Worm (Caenorhabditis elegans) whole organism, L4 larva: ENCODE measurements around the gene T28B11.1.

Source experiments
- F37D6.2 ChIP-seq: sonication (generic microtip); optimal IDR thresholded peaks from 2 replicates; lab custom pipeline; 2016; ENCODE audit warnings: mild to moderate bottlenecking, missing genetic modification characterization, missing compliant biosample characterization
- Y48G9A.11 ChIP-seq: fragments of 200-800 bp; sonication (Bioruptor generic); IDR thresholded peaks from 2 replicates; pipeline ENCODE4 v1.3.6; 2022; ENCODE audit warnings: missing genetic modification reagents, missing genetic modification characterization, missing compliant biosample characterization
- ZK337.2 ChIP-seq: fragments of 200-800 bp; sonication (Bioruptor generic); IDR thresholded peaks from 2 replicates; pipeline ENCODE4 v1.3.6; 2022; ENCODE audit warnings: missing genetic modification reagents, missing genetic modification characterization, missing compliant biosample characterization
- aha-1 ChIP-seq: fragments of 150-350 bp; peaks from one replicate; lab custom pipeline; 2014; ENCODE audit warnings: missing biosample characterization, missing genetic modification characterization
- ama-1 ChIP-seq: fragments of 150-350 bp; optimal IDR thresholded peaks from 2 replicates; lab custom pipeline; 2014; ENCODE audit warnings: inconsistent platforms, mixed read lengths
- attf-4 ChIP-seq: sonication (generic microtip); optimal IDR thresholded peaks from 3 replicates; lab custom pipeline; 2017; ENCODE audit warnings: missing biosample characterization, missing genetic modification characterization
- ceh-28 ChIP-seq: fragments of 150-350 bp; optimal IDR thresholded peaks from 2 replicates; lab custom pipeline; 2014; ENCODE audit warnings: missing biosample characterization, missing genetic modification reagents, missing genetic modification characterization
- ceh-32 ChIP-seq: sonication (generic microtip); optimal IDR thresholded peaks from 2 replicates; lab custom pipeline; 2016; ENCODE audit warnings: mild to moderate bottlenecking, missing genetic modification characterization, missing compliant biosample characterization; ENCODE audit not compliant: poor library complexity
- ceh-44 ChIP-seq: fragments of 200-800 bp; sonication (Bioruptor generic); IDR thresholded peaks from 2 replicates; pipeline ENCODE4 v1.3.6; 2022; ENCODE audit warnings: missing genetic modification reagents, missing genetic modification characterization, missing compliant biosample characterization
- ctbp-1 ChIP-seq: fragments of 200-800 bp; sonication (Bioruptor generic); IDR thresholded peaks from 2 replicates; pipeline ENCODE4 v1.3.6; 2022; ENCODE audit warnings: missing genetic modification reagents, missing genetic modification characterization, missing compliant biosample characterization
- daf-16 ChIP-seq, 3 experiments: sonication (generic microtip); optimal IDR thresholded peaks; 2 replicates each; lab custom pipeline; 2016 to 2017; ENCODE audit warnings: missing genetic modification characterization in 3 of 3, missing genetic modification reagents in 3 of 3, mild to moderate bottlenecking in 2 of 3, missing compliant biosample characterization in 2 of 3, missing biosample characterization in 1 of 3, moderate library complexity in 1 of 3
- dmd-8 ChIP-seq: fragments of 200-800 bp; sonication (Bioruptor generic); IDR thresholded peaks from 2 replicates; pipeline ENCODE4 v1.3.6; 2022; ENCODE audit warnings: missing genetic modification characterization, missing compliant biosample characterization
- dpl-1 ChIP-seq: fragments of 150-350 bp; optimal IDR thresholded peaks from 2 replicates; lab custom pipeline; 2014; ENCODE audit warnings: missing biosample characterization, missing genetic modification reagents, missing genetic modification characterization
- dve-1 ChIP-seq: sonication (generic microtip); optimal IDR thresholded peaks from 2 replicates; lab custom pipeline; 2017; ENCODE audit warnings: antibody characterized with exemption, mild to moderate bottlenecking, missing genetic modification characterization, missing compliant biosample characterization; ENCODE audit not compliant: insufficient read depth
- egl-27 ChIP-seq: sonication (generic microtip); optimal IDR thresholded peaks from 3 replicates; lab custom pipeline; 2017; ENCODE audit warnings: missing biosample characterization, missing genetic modification reagents, missing genetic modification characterization
- egl-43 ChIP-seq: fragments of 200-800 bp; sonication (Bioruptor generic); IDR thresholded peaks from 2 replicates; pipeline ENCODE4 v1.3.6; 2022; ENCODE audit warnings: missing genetic modification reagents, missing genetic modification characterization, missing compliant biosample characterization
- gei-8 ChIP-seq: fragments of 200-800 bp; sonication (Bioruptor generic); optimal IDR thresholded peaks from 2 replicates; lab custom pipeline; 2018; ENCODE audit warnings: mild to moderate bottlenecking, missing genetic modification characterization, missing compliant biosample characterization
- hif-1 ChIP-seq, 2 experiments: sonication (generic microtip); optimal IDR thresholded peaks; 2 replicates each; lab custom pipeline; 2016 to 2017; ENCODE audit warnings: missing compliant biosample characterization in 2 of 2, missing genetic modification characterization in 2 of 2, missing genetic modification reagents in 2 of 2, missing genotype in 2 of 2, mild to moderate bottlenecking in 1 of 2
- hlh-11 ChIP-seq: fragments of 200-800 bp; sonication (Bioruptor generic); optimal IDR thresholded peaks from 2 replicates; lab custom pipeline; 2018; ENCODE audit warnings: mild to moderate bottlenecking, missing genetic modification characterization, missing compliant biosample characterization
- hlh-30 ChIP-seq: sonication (generic microtip); optimal IDR thresholded peaks from 2 replicates; lab custom pipeline; 2017; ENCODE audit warnings: antibody characterized with exemption, mild to moderate bottlenecking, missing genetic modification characterization, missing compliant biosample characterization; ENCODE audit not compliant: insufficient read depth
- hmg-1.1 ChIP-seq: fragments of 200-800 bp; sonication (Bioruptor generic); IDR thresholded peaks from 2 replicates; pipeline ENCODE4 v1.3.6; 2022; ENCODE audit warnings: missing genetic modification reagents, missing genetic modification characterization, missing compliant biosample characterization
- lin-29 ChIP-seq: fragments of 200-800 bp; sonication (Bioruptor generic); IDR thresholded peaks from 2 replicates; pipeline ENCODE4 v1.3.6; 2022; ENCODE audit warnings: missing genetic modification reagents, missing genetic modification characterization, missing compliant biosample characterization
- lin-38 ChIP-seq: fragments of 200-800 bp; sonication (Bioruptor generic); IDR thresholded peaks from 2 replicates; pipeline ENCODE4 v1.3.6; 2022; ENCODE audit warnings: missing genetic modification reagents, missing genetic modification characterization, missing compliant biosample characterization
- lsy-2 ChIP-seq, 2 experiments: fragments of 150-350 bp in 1 of 2; sonication (generic microtip) in 1 of 2; optimal IDR thresholded peaks; 2 replicates each; lab custom pipeline; 2014 to 2017; ENCODE audit warnings: missing biosample characterization in 2 of 2, missing genetic modification characterization in 2 of 2
- mdl-1 ChIP-seq, 2 experiments: fragments of 150-350 bp in 1 of 2; sonication (generic microtip) in 1 of 2; optimal IDR thresholded peaks; 2 replicates each; lab custom pipeline; 2014 to 2017; ENCODE audit warnings: missing biosample characterization in 2 of 2, missing genetic modification characterization in 2 of 2
- mep-1 ChIP-seq: fragments of 150-350 bp; sonication (generic microtip); optimal IDR thresholded peaks from 3 replicates; lab custom pipeline; 2014; ENCODE audit warnings: missing biosample characterization, missing genetic modification characterization
- mxl-2 ChIP-seq: fragments of 200-800 bp; sonication (Bioruptor generic); conservative IDR thresholded peaks from 2 replicates; pipeline ENCODE4 v1.3.6; 2022; ENCODE audit warnings: missing genetic modification reagents, missing genetic modification characterization, missing compliant biosample characterization
- nhr-11 ChIP-seq: fragments of 150-350 bp; optimal IDR thresholded peaks from 2 replicates; lab custom pipeline; 2014; ENCODE audit warnings: missing biosample characterization, missing genetic modification characterization
- nhr-237 ChIP-seq: sonication (generic microtip); optimal IDR thresholded peaks from 2 replicates; lab custom pipeline; 2017; ENCODE audit warnings: missing biosample characterization, missing genetic modification characterization
- nhr-25 ChIP-seq: sonication (generic microtip); optimal IDR thresholded peaks from 2 replicates; lab custom pipeline; 2017; ENCODE audit warnings: missing genetic modification characterization, mild to moderate bottlenecking, missing compliant biosample characterization, antibody characterized with exemption, moderate library complexity, borderline replicate concordance; ENCODE audit not compliant: insufficient read depth
- nhr-28 ChIP-seq: fragments of 150-350 bp; optimal IDR thresholded peaks from 2 replicates; lab custom pipeline; 2014; ENCODE audit warnings: missing biosample characterization, missing genetic modification characterization
- nhr-41 ChIP-seq: fragments of 200-800 bp; sonication (Bioruptor generic); IDR thresholded peaks from 2 replicates; pipeline ENCODE4 v1.3.6; 2022; ENCODE audit warnings: missing genetic modification reagents, missing genetic modification characterization, missing compliant biosample characterization
- nhr-6 ChIP-seq: fragments of 150-350 bp; optimal IDR thresholded peaks from 2 replicates; lab custom pipeline; 2014; ENCODE audit warnings: missing biosample characterization, missing genetic modification characterization
- nhr-76 ChIP-seq: fragments of 150-350 bp; optimal IDR thresholded peaks from 2 replicates; lab custom pipeline; 2014; ENCODE audit warnings: missing biosample characterization, missing genetic modification characterization
- pha-4 ChIP-seq, 2 experiments: fragments of 150-350 bp in 1 of 2; fragments of 200-800 bp in 1 of 2; sonication (Bioruptor generic) in 1 of 2; IDR thresholded peaks in 1 of 2; optimal IDR thresholded peaks in 1 of 2; 2 replicates each; pipeline versions ENCODE4 v1.3.6 to Lab custom; 2014 to 2022; ENCODE audit warnings: missing genetic modification characterization in 2 of 2, missing genetic modification reagents in 2 of 2, missing biosample characterization in 1 of 2, missing compliant biosample characterization in 1 of 2
- php-3 ChIP-seq: fragments of 200-800 bp; sonication (Bioruptor generic); IDR thresholded peaks from 2 replicates; pipeline ENCODE4 v1.3.6; 2022; ENCODE audit warnings: missing genetic modification reagents, missing genetic modification characterization, missing compliant biosample characterization
- rbr-2 ChIP-seq: sonication (generic microtip); optimal IDR thresholded peaks from 2 replicates; lab custom pipeline; 2016; ENCODE audit warnings: missing genotype, missing genetic modification characterization, missing compliant biosample characterization
- sdz-12 ChIP-seq: fragments of 200-800 bp; sonication (Bioruptor generic); optimal IDR thresholded peaks from 2 replicates; lab custom pipeline; 2018; ENCODE audit warnings: mild to moderate bottlenecking, missing genetic modification characterization, missing compliant biosample characterization
- set-16 ChIP-seq: fragments of 200-800 bp; sonication (Bioruptor generic); IDR thresholded peaks from 2 replicates; pipeline ENCODE4 v1.3.6; 2022; ENCODE audit warnings: missing genetic modification reagents, missing genetic modification characterization, missing compliant biosample characterization
- snpc-4 ChIP-seq: fragments of 150-350 bp; optimal IDR thresholded peaks from 2 replicates; lab custom pipeline; 2014; ENCODE audit warnings: missing biosample characterization, missing genetic modification characterization
- tag-97 ChIP-seq: fragments of 200-800 bp; sonication (Bioruptor generic); IDR thresholded peaks from 2 replicates; pipeline ENCODE4 v1.3.6; 2022; ENCODE audit warnings: missing genetic modification characterization, missing compliant biosample characterization
- tra-1 ChIP-seq: fragments of 200-800 bp; sonication (Bioruptor generic); IDR thresholded peaks from 2 replicates; pipeline ENCODE4 v1.3.6; 2022; ENCODE audit warnings: missing genetic modification reagents, missing genetic modification characterization, missing compliant biosample characterization
- unc-62 ChIP-seq, 3 experiments: fragments of 150-350 bp in 1 of 3; sonication (generic microtip); optimal IDR thresholded peaks in 2 of 3; peaks in 1 of 3; 1 replicate in 1 of 3; 2 replicates in 2 of 3; lab custom pipeline; 2014 to 2017; ENCODE audit warnings: missing biosample characterization in 3 of 3, missing genetic modification characterization in 3 of 3, missing genetic modification reagents in 3 of 3, missing genotype in 1 of 3
- vab-7 ChIP-seq: fragments of 200-800 bp; sonication (Bioruptor generic); IDR thresholded peaks from 2 replicates; pipeline ENCODE4 v1.3.6; 2022; ENCODE audit warnings: missing genetic modification reagents, missing genetic modification characterization, missing compliant biosample characterization
- zip-2 ChIP-seq: fragments of 150-350 bp; optimal IDR thresholded peaks from 2 replicates; lab custom pipeline; 2014; ENCODE audit warnings: missing biosample characterization, missing genetic modification characterization

T28B11.1 gene

DNA sequence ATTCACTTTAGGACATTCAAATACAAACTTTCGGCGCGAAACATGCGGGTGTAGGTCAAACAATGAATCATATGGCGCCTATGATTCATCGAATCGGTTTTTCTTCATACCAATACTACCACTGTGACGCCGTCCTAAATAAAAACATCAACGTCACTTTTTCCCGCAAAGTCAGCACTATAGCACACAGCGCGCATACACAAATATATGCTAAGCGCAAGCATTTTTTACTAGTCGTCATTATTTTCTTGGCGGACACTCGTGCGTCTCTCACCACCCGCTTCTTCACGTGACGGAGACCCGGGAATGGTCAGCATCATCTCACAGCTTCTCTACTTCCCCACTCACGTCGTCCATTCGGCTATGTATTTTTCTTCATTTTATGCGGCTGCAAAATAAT, 9.0 kb downstream of the T28B11.1 start:
- peak in 1 of 2 experiments; percentile 19 for TF ChIP-seq lsy-2 (tag; optimal IDR thresholded peaks at IDR 0.05; lab: Kevin White, UChicago)
- peak; percentile 89 for TF ChIP-seq hlh-30
- TF ChIP-seq dve-1 (tag; lab: Kevin White, UChicago) = peak; percentile 61
- TF ChIP-seq dpl-1 = no peak
- no peak for TF ChIP-seq pha-4 (GFP tag; IDR thresholded peaks at IDR 0.05; lab: Robert Waterston, UW)
- peak; percentile 17 for TF ChIP-seq pha-4 (tag; optimal IDR thresholded peaks at IDR 0.05; lab: Kevin White, UChicago)
- TF ChIP-seq aha-1 (tag; lab: Kevin White, UChicago) = peak; percentile 89
- TF ChIP-seq rbr-2 (tag; lab: Kevin White, UChicago) = peak; percentile 0
- peak in 1 of 2 experiments; percentile 25 for TF ChIP-seq unc-62 (GFP tag; optimal IDR thresholded peaks at IDR 0.05 in 1 of 2; lab: Kevin White, UChicago)
- no peak for TF ChIP-seq unc-62 (tag; optimal IDR thresholded peaks at IDR 0.05; lab: Kevin White, UChicago)
- TF ChIP-seq mep-1 (tag; lab: Kevin White, UChicago) = peak; percentile 4
- no peak for TF ChIP-seq vab-7 (GFP tag; lab: Robert Waterston, UW)
- TF ChIP-seq nhr-6 (tag; lab: Kevin White, UChicago) = peak; percentile 30
- no peak for TF ChIP-seq tag-97 (GFP tag; lab: Robert Waterston, UW)
- peak in 1 of 2 experiments; percentile 68 for TF ChIP-seq mdl-1 (tag; optimal IDR thresholded peaks at IDR 0.05; lab: Kevin White, UChicago)

DNA sequence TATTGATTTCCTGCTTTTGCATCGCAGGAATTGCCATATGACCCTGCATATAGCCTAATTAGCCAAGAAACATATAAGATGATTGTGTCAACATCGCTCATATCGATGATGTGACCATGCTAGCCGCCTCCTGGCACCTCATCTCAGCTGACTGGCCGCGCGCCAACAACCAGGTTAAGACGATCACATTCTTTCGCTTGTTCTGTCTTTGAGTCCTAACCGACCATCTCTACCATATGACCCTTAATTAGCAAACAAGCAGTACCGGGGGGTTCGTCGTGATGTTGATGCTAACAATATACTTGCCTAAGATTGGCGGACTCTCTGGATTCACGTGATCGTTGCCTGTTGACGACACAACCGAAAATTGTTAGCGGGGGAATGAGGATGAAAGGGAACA, 9.6 kb downstream of the T28B11.1 start:
- TF ChIP-seq snpc-4 (tag; lab: Kevin White, UChicago) (no peak), lsy-2 (tag; optimal IDR thresholded peaks at IDR 0.05; lab: Kevin White, UChicago) (no peak), zip-2 (tag; lab: Kevin White, UChicago) (no peak), mxl-2 (GFP tag; lab: Robert Waterston, UW) (no peak), ceh-44 (GFP tag; lab: Robert Waterston, UW) (no peak), nhr-25 (tag; lab: Kevin White, UChicago) (no peak), dmd-8 (no peak), sdz-12 (GFP tag; lab: Kevin White, UChicago) (no peak), ZK337.2 (no peak), egl-43 (GFP tag; lab: Robert Waterston, UW) (no peak), hif-1 (tag; optimal IDR thresholded peaks at IDR 0.05; lab: Kevin White, UChicago) (no peak), F37D6.2 (tag; lab: Kevin White, UChicago) (no peak), pha-4 (GFP tag; IDR thresholded peaks at IDR 0.05; lab: Robert Waterston, UW) (no peak), pha-4 (tag; optimal IDR thresholded peaks at IDR 0.05; lab: Kevin White, UChicago) (peak; percentile 21), ama-1 (lab: Kevin White, UChicago) (no peak), hmg-1.1 (no peak), gei-8 (GFP tag; lab: Kevin White, UChicago) (no peak), Y48G9A.11 (GFP tag; lab: Robert Waterston, UW) (no peak), attf-4 (no peak), nhr-6 (tag; lab: Kevin White, UChicago) (no peak), lin-29 (GFP tag; lab: Robert Waterston, UW) (no peak), nhr-237 (no peak), nhr-76 (tag; lab: Kevin White, UChicago) (no peak), hlh-30 (peak; percentile 93), lin-38 (no peak), nhr-41 (GFP tag; lab: Robert Waterston, UW) (no peak), set-16 (0 out of 2 replicates have a peak, but pooled peaks have one; percentile 12), php-3 (no peak), nhr-28 (peak; percentile 23), ceh-32 (tag; lab: Kevin White, UChicago) (no peak), egl-27 (tag; lab: Kevin White, UChicago) (no peak), daf-16 (GFP tag; optimal IDR thresholded peaks at IDR 0.05; lab: Kevin White, UChicago) (no peak), daf-16 (tag; optimal IDR thresholded peaks at IDR 0.05; lab: Kevin White, UChicago) (peak; percentile 9), hlh-11 (tag; lab: Kevin White, UChicago) (peak; percentile 23), nhr-11 (tag; lab: Kevin White, UChicago) (peak; percentile 38), ceh-28 (tag; lab: Kevin White, UChicago) (no peak), tra-1 (no peak), ctbp-1 (GFP tag; lab: Robert Waterston, UW) (no peak)
